Worm (Caenorhabditis elegans) whole organism, L4 larva: ENCODE results near the gene F21C10.3.
"Not testable (repeated sequence)": the region's sequence is repeated elsewhere in the genome, so short reads cannot be mapped to it uniquely, and the experiment has no call there.

ENCODE experiments used
- F37D6.2 ChIP-seq: sonication (generic microtip); optimal IDR thresholded peaks from 2 replicates; lab custom pipeline; 2016; ENCODE audit warnings: mild to moderate bottlenecking, missing genetic modification characterization, missing compliant biosample characterization
- T26A8.4 ChIP-seq: fragments of 200-800 bp; sonication (Bioruptor generic); IDR thresholded peaks from 2 replicates; pipeline ENCODE4 v1.3.6; 2022; ENCODE audit warnings: missing genetic modification characterization, missing compliant biosample characterization
- Y75B8A.6 ChIP-seq: fragments of 200-800 bp; sonication (Bioruptor generic); IDR thresholded peaks from 2 replicates; pipeline ENCODE4 v1.3.6; 2022; ENCODE audit warnings: missing genetic modification reagents, missing genetic modification characterization, missing compliant biosample characterization
- ceh-20 ChIP-seq: fragments of 200-800 bp; sonication (Bioruptor generic); IDR thresholded peaks from 2 replicates; pipeline ENCODE4 v1.3.6; 2022; ENCODE audit warnings: missing genetic modification reagents, missing genetic modification characterization, missing compliant biosample characterization
- ceh-32 ChIP-seq: sonication (generic microtip); optimal IDR thresholded peaks from 2 replicates; lab custom pipeline; 2016; ENCODE audit warnings: mild to moderate bottlenecking, missing genetic modification characterization, missing compliant biosample characterization; ENCODE audit not compliant: poor library complexity
- ceh-44 ChIP-seq: fragments of 200-800 bp; sonication (Bioruptor generic); IDR thresholded peaks from 2 replicates; pipeline ENCODE4 v1.3.6; 2022; ENCODE audit warnings: missing genetic modification reagents, missing genetic modification characterization, missing compliant biosample characterization
- ceh-82 ChIP-seq: sonication (generic microtip); optimal IDR thresholded peaks from 2 replicates; lab custom pipeline; 2017; ENCODE audit warnings: missing biosample characterization, missing genetic modification characterization
- cey-2 ChIP-seq: sonication (generic microtip); optimal IDR thresholded peaks from 3 replicates; lab custom pipeline; 2017; ENCODE audit warnings: missing genetic modification characterization, mild to moderate bottlenecking, missing compliant biosample characterization, antibody characterized with exemption, borderline replicate concordance; ENCODE audit not compliant: insufficient read depth
- ctbp-1 ChIP-seq: fragments of 200-800 bp; sonication (Bioruptor generic); IDR thresholded peaks from 2 replicates; pipeline ENCODE4 v1.3.6; 2022; ENCODE audit warnings: missing genetic modification reagents, missing genetic modification characterization, missing compliant biosample characterization
- daf-19 ChIP-seq: fragments of 200-800 bp; sonication (Bioruptor generic); conservative IDR thresholded peaks from 2 replicates; pipeline ENCODE4 v1.3.6; 2022; ENCODE audit warnings: missing genetic modification characterization, missing compliant biosample characterization
- dmd-6 ChIP-seq: fragments of 200-800 bp; sonication (Bioruptor generic); IDR thresholded peaks from 2 replicates; pipeline ENCODE4 v1.3.6; 2022; ENCODE audit warnings: missing genetic modification reagents, missing genetic modification characterization, missing compliant biosample characterization
- dmd-8 ChIP-seq: fragments of 200-800 bp; sonication (Bioruptor generic); IDR thresholded peaks from 2 replicates; pipeline ENCODE4 v1.3.6; 2022; ENCODE audit warnings: missing genetic modification characterization, missing compliant biosample characterization
- dmd-9 ChIP-seq: fragments of 200-800 bp; sonication (Bioruptor generic); IDR thresholded peaks from 2 replicates; pipeline ENCODE4 v1.3.6; 2022; ENCODE audit warnings: missing genetic modification reagents, missing genetic modification characterization, missing compliant biosample characterization
- dpl-1 ChIP-seq: fragments of 150-350 bp; optimal IDR thresholded peaks from 2 replicates; lab custom pipeline; 2014; ENCODE audit warnings: missing biosample characterization, missing genetic modification reagents, missing genetic modification characterization
- egl-43 ChIP-seq: fragments of 200-800 bp; sonication (Bioruptor generic); IDR thresholded peaks from 2 replicates; pipeline ENCODE4 v1.3.6; 2022; ENCODE audit warnings: missing genetic modification reagents, missing genetic modification characterization, missing compliant biosample characterization
- hlh-11 ChIP-seq: fragments of 200-800 bp; sonication (Bioruptor generic); optimal IDR thresholded peaks from 2 replicates; lab custom pipeline; 2018; ENCODE audit warnings: mild to moderate bottlenecking, missing genetic modification characterization, missing compliant biosample characterization
- hmg-1.1 ChIP-seq: fragments of 200-800 bp; sonication (Bioruptor generic); IDR thresholded peaks from 2 replicates; pipeline ENCODE4 v1.3.6; 2022; ENCODE audit warnings: missing genetic modification reagents, missing genetic modification characterization, missing compliant biosample characterization
- lim-7 ChIP-seq: fragments of 200-800 bp; sonication (Bioruptor generic); IDR thresholded peaks from 2 replicates; pipeline ENCODE4 v1.3.6; 2022; ENCODE audit warnings: missing genetic modification characterization, missing compliant biosample characterization
- lin-1 ChIP-seq: fragments of 200-800 bp; sonication (Bioruptor generic); IDR thresholded peaks from 2 replicates; pipeline ENCODE4 v1.3.6; 2022; ENCODE audit warnings: missing genetic modification reagents, missing genetic modification characterization, missing compliant biosample characterization
- lin-29 ChIP-seq: fragments of 200-800 bp; sonication (Bioruptor generic); IDR thresholded peaks from 2 replicates; pipeline ENCODE4 v1.3.6; 2022; ENCODE audit warnings: missing genetic modification reagents, missing genetic modification characterization, missing compliant biosample characterization
- lin-38 ChIP-seq: fragments of 200-800 bp; sonication (Bioruptor generic); IDR thresholded peaks from 2 replicates; pipeline ENCODE4 v1.3.6; 2022; ENCODE audit warnings: missing genetic modification reagents, missing genetic modification characterization, missing compliant biosample characterization
- lsy-2 ChIP-seq, 2 experiments: fragments of 150-350 bp in 1 of 2; sonication (generic microtip) in 1 of 2; optimal IDR thresholded peaks; 2 replicates each; lab custom pipeline; 2014 to 2017; ENCODE audit warnings: missing biosample characterization in 2 of 2, missing genetic modification characterization in 2 of 2
- madf-5 ChIP-seq, 2 experiments: fragments of 200-800 bp; sonication (Bioruptor generic); IDR thresholded peaks; 2 replicates each; pipeline ENCODE4 v1.3.6; 2022; ENCODE audit warnings: missing compliant biosample characterization in 2 of 2, missing genetic modification characterization in 2 of 2
- mdl-1 ChIP-seq, 2 experiments: fragments of 150-350 bp in 1 of 2; sonication (generic microtip) in 1 of 2; optimal IDR thresholded peaks; 2 replicates each; lab custom pipeline; 2014 to 2017; ENCODE audit warnings: missing biosample characterization in 2 of 2, missing genetic modification characterization in 2 of 2
- mdt-29 ChIP-seq: fragments of 200-800 bp; sonication (Bioruptor generic); IDR thresholded peaks from 2 replicates; pipeline ENCODE4 v1.3.6; 2022; ENCODE audit warnings: missing genetic modification reagents, missing genetic modification characterization, missing compliant biosample characterization
- mxl-2 ChIP-seq: fragments of 200-800 bp; sonication (Bioruptor generic); conservative IDR thresholded peaks from 2 replicates; pipeline ENCODE4 v1.3.6; 2022; ENCODE audit warnings: missing genetic modification reagents, missing genetic modification characterization, missing compliant biosample characterization
- mxl-3 ChIP-seq: fragments of 200-800 bp; sonication (Bioruptor generic); optimal IDR thresholded peaks from 2 replicates; lab custom pipeline; 2018; ENCODE audit warnings: mild to moderate bottlenecking, missing genetic modification characterization, missing compliant biosample characterization
- nhr-28 ChIP-seq: fragments of 150-350 bp; optimal IDR thresholded peaks from 2 replicates; lab custom pipeline; 2014; ENCODE audit warnings: missing biosample characterization, missing genetic modification characterization
- nhr-41 ChIP-seq: fragments of 200-800 bp; sonication (Bioruptor generic); IDR thresholded peaks from 2 replicates; pipeline ENCODE4 v1.3.6; 2022; ENCODE audit warnings: missing genetic modification reagents, missing genetic modification characterization, missing compliant biosample characterization
- nhr-48 ChIP-seq: sonication (generic microtip); optimal IDR thresholded peaks from 2 replicates; lab custom pipeline; 2016; ENCODE audit warnings: mild to moderate bottlenecking, missing genetic modification characterization, missing compliant biosample characterization
- nhr-77 ChIP-seq: fragments of 150-350 bp; optimal IDR thresholded peaks from 2 replicates; lab custom pipeline; 2014; ENCODE audit warnings: missing biosample characterization, missing genetic modification characterization
- pha-4 ChIP-seq, 2 experiments: fragments of 150-350 bp in 1 of 2; fragments of 200-800 bp in 1 of 2; sonication (Bioruptor generic) in 1 of 2; IDR thresholded peaks in 1 of 2; optimal IDR thresholded peaks in 1 of 2; 2 replicates each; pipeline versions ENCODE4 v1.3.6 to Lab custom; 2014 to 2022; ENCODE audit warnings: missing genetic modification characterization in 2 of 2, missing genetic modification reagents in 2 of 2, missing biosample characterization in 1 of 2, missing compliant biosample characterization in 1 of 2
- php-3 ChIP-seq: fragments of 200-800 bp; sonication (Bioruptor generic); IDR thresholded peaks from 2 replicates; pipeline ENCODE4 v1.3.6; 2022; ENCODE audit warnings: missing genetic modification reagents, missing genetic modification characterization, missing compliant biosample characterization
- sdz-12 ChIP-seq: fragments of 200-800 bp; sonication (Bioruptor generic); optimal IDR thresholded peaks from 2 replicates; lab custom pipeline; 2018; ENCODE audit warnings: mild to moderate bottlenecking, missing genetic modification characterization, missing compliant biosample characterization
- set-16 ChIP-seq: fragments of 200-800 bp; sonication (Bioruptor generic); IDR thresholded peaks from 2 replicates; pipeline ENCODE4 v1.3.6; 2022; ENCODE audit warnings: missing genetic modification reagents, missing genetic modification characterization, missing compliant biosample characterization
- snpc-1.2 ChIP-seq: fragments of 200-800 bp; sonication (Bioruptor generic); IDR thresholded peaks from 2 replicates; pipeline ENCODE4 v1.3.6; 2022; ENCODE audit warnings: missing genetic modification reagents, missing genetic modification characterization, missing compliant biosample characterization
- unc-39 ChIP-seq: sonication (generic microtip); optimal IDR thresholded peaks from 2 replicates; lab custom pipeline; 2017; ENCODE audit warnings: missing biosample characterization, missing genetic modification characterization
- unc-62 ChIP-seq, 3 experiments: fragments of 150-350 bp in 1 of 3; sonication (generic microtip); optimal IDR thresholded peaks in 2 of 3; peaks in 1 of 3; 1 replicate in 1 of 3; 2 replicates in 2 of 3; lab custom pipeline; 2014 to 2017; ENCODE audit warnings: missing biosample characterization in 3 of 3, missing genetic modification characterization in 3 of 3, missing genetic modification reagents in 3 of 3, missing genotype in 1 of 3
- vab-7 ChIP-seq: fragments of 200-800 bp; sonication (Bioruptor generic); IDR thresholded peaks from 2 replicates; pipeline ENCODE4 v1.3.6; 2022; ENCODE audit warnings: missing genetic modification reagents, missing genetic modification characterization, missing compliant biosample characterization
- zfp-3 ChIP-seq: fragments of 200-800 bp; sonication (Bioruptor generic); conservative IDR thresholded peaks from 2 replicates; pipeline ENCODE4 v1.3.6; 2022; ENCODE audit warnings: missing genetic modification reagents, missing genetic modification characterization, missing compliant biosample characterization

The F21C10.3 gene

ce11 chrV:9085845-9086244 is 42.0 kb upstream of the F21C10.3 start (continued):
- no peak for TF ChIP-seq ceh-20 (GFP tag; lab: Robert Waterston, UW)
- peak; percentile 67 for TF ChIP-seq hlh-11 (tag; lab: Kevin White, UChicago)
- peak; percentile 66 to 71 for TF ChIP-seq mdl-1 (tag; optimal IDR thresholded peaks at IDR 0.05; lab: Kevin White, UChicago)
- TF ChIP-seq dmd-6: peak; percentile 13; the same call in 1 of the 2 replicates
- peak in 1 of 2 experiments; percentile 83 for TF ChIP-seq unc-62 (GFP tag; optimal IDR thresholded peaks at IDR 0.05 in 1 of 2; lab: Kevin White, UChicago)
- TF ChIP-seq unc-62 (tag; optimal IDR thresholded peaks at IDR 0.05; lab: Kevin White, UChicago): no peak
- TF ChIP-seq nhr-28 (tag; lab: Kevin White, UChicago): peak; percentile 90
- TF ChIP-seq ceh-82: no peak
- TF ChIP-seq lsy-2 (tag; optimal IDR thresholded peaks at IDR 0.05; lab: Kevin White, UChicago): peak in 1 of 2 experiments; percentile 10
- no peak for TF ChIP-seq F37D6.2 (tag; lab: Kevin White, UChicago)
- TF ChIP-seq pha-4 (GFP tag; IDR thresholded peaks at IDR 0.05; lab: Robert Waterston, UW): no peak
- TF ChIP-seq pha-4 (tag; optimal IDR thresholded peaks at IDR 0.05; lab: Kevin White, UChicago): no peak
- TF ChIP-seq nhr-77: no peak
- no peak for TF ChIP-seq mxl-3 (GFP tag; lab: Kevin White, UChicago)
- no peak for TF ChIP-seq mxl-2 (GFP tag; lab: Robert Waterston, UW)
- no peak for TF ChIP-seq set-16
- peak; percentile 88 for TF ChIP-seq nhr-48 (tag; lab: Kevin White, UChicago)

- TF ChIP-seq mdt-29 (GFP tag; lab: Robert Waterston, UW) (peak; percentile 15; the same call in 1 of the 2 replicates), ceh-44 (GFP tag; lab: Robert Waterston, UW) (peak; percentile 41; the same call in 1 of the 2 replicates), madf-5 (GFP tag; IDR thresholded peaks at IDR 0.05; lab: Robert Waterston, UW) (0 out of 4 replicates have a peak, but pooled peaks of 1 of the 2 experiments have one; percentile 33), lin-38 (GFP tag; lab: Robert Waterston, UW) (peak; percentile 44; the same call in 1 of the 2 replicates), egl-43 (GFP tag; lab: Robert Waterston, UW) (peak; percentile 53; the same call in 1 of the 2 replicates), zfp-3 (GFP tag; lab: Robert Waterston, UW) (peak; percentile 76; the same call in 1 of the 2 replicates), php-3 (GFP tag; lab: Robert Waterston, UW) (peak; percentile 27; the same call in 1 of the 2 replicates), set-16 (0 out of 2 replicates have a peak, but pooled peaks have one; percentile 15), ctbp-1 (GFP tag; lab: Robert Waterston, UW) (peak; percentile 64; the same call in 1 of the 2 replicates), pha-4 (GFP tag; IDR thresholded peaks at IDR 0.05; lab: Robert Waterston, UW) (peak; percentile 68), T26A8.4 (GFP tag; lab: Robert Waterston, UW) (0 out of 2 replicates have a peak, but pooled peaks have one; percentile 39), lim-7 (GFP tag; lab: Robert Waterston, UW) (0 out of 2 replicates have a peak, but pooled peaks have one; percentile 16)
- not testable (repeated sequence) for TF ChIP-seq pha-4 (tag; optimal IDR thresholded peaks at IDR 0.05; lab: Kevin White, UChicago)
Measured at ce11 chrV:9086650-9087049, 41.2 kb upstream of the F21C10.3 start.

ce11 chrV:9088758-9089157 is 39.1 kb upstream of the F21C10.3 start:
- TF ChIP-seq dmd-9 (0 out of 2 replicates have a peak, but pooled peaks have one; percentile 47), php-3 (GFP tag; lab: Robert Waterston, UW) (peak; percentile 53), vab-7 (GFP tag; lab: Robert Waterston, UW) (peak; percentile 46; the same call in 1 of the 2 replicates), cey-2 (no peak), lin-38 (GFP tag; lab: Robert Waterston, UW) (peak; percentile 42), unc-39 (tag; lab: Kevin White, UChicago) (no peak), nhr-41 (GFP tag; lab: Robert Waterston, UW) (peak; percentile 63), egl-43 (GFP tag; lab: Robert Waterston, UW) (peak; percentile 56; the same call in 1 of the 2 replicates), ceh-32 (tag; lab: Kevin White, UChicago) (no peak), mxl-2 (GFP tag; lab: Robert Waterston, UW) (no peak), madf-5 (GFP tag; IDR thresholded peaks at IDR 0.05; lab: Robert Waterston, UW) (0 out of 4 replicates have a peak, but pooled peaks of 1 of the 2 experiments have one; percentile 35), Y75B8A.6 (GFP tag; lab: Robert Waterston, UW) (peak; percentile 64), zfp-3 (GFP tag; lab: Robert Waterston, UW) (peak; percentile 96), dmd-8 (GFP tag; lab: Robert Waterston, UW) (no peak), hlh-11 (tag; lab: Kevin White, UChicago) (peak; percentile 12), lin-29 (GFP tag; lab: Robert Waterston, UW) (peak; percentile 36; the same call in 1 of the 2 replicates), snpc-1.2 (peak; percentile 80), dmd-6 (peak; percentile 60), sdz-12 (GFP tag; lab: Kevin White, UChicago) (peak; percentile 36), lim-7 (GFP tag; lab: Robert Waterston, UW) (0 out of 2 replicates have a peak, but pooled peaks have one; percentile 6), pha-4 (GFP tag; IDR thresholded peaks at IDR 0.05; lab: Robert Waterston, UW) (peak; percentile 71), pha-4 (tag; optimal IDR thresholded peaks at IDR 0.05; lab: Kevin White, UChicago) (no peak), ctbp-1 (GFP tag; lab: Robert Waterston, UW) (peak; percentile 88), dpl-1 (GFP tag; lab: Kevin White, UChicago) (no peak), mdt-29 (GFP tag; lab: Robert Waterston, UW) (peak; percentile 78; the same call in 1 of the 2 replicates), T26A8.4 (GFP tag; lab: Robert Waterston, UW) (peak; percentile 76; the same call in 1 of the 2 replicates), hmg-1.1 (GFP tag; lab: Robert Waterston, UW) (peak; percentile 67; the same call in 1 of the 2 replicates), lin-1 (GFP tag; lab: Robert Waterston, UW) (peak; percentile 36; the same call in 1 of the 2 replicates), daf-19 (GFP tag; lab: Robert Waterston, UW) (peak; percentile 85; the same call in 1 of the 2 replicates)
